Worm (Caenorhabditis elegans): Measurements from ENCODE around the gene Y56A3A.6.

Gene Y56A3A.6

DNA sequence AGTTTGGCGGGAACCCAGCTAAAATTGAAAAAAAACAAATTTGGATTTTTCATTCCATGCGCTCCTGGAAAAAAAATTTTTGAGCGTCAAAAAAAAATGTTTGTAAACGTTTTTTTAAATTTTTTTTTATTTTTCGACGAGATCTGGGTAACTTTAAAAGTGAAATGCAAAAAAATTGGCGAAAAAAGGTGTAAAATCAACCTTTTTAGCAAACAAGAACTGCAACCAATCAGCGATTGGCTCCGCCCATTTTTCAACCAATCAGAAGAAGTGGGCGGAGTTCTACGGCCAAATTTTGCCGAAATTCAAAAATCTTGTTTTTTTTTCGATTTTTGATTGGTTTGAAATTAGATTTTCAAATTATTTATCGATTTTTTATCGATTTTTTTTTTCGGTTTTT is 16.9 kb upstream of the Y56A3A.6 start:
- TF ChIP-seq lim-7 (GFP tag; IDR thresholded peaks at IDR 0.05) (no peak), lin-38 (GFP tag; IDR thresholded peaks at IDR 0.05) (no peak), ceh-28 (tag; optimal IDR thresholded peaks at IDR 0.05) (peak; percentile 3), php-3 (GFP tag; IDR thresholded peaks at IDR 0.05) (no peak), daf-8 (GFP tag; IDR thresholded peaks at IDR 0.05) (no peak), nhr-237 (tag; optimal IDR thresholded peaks at IDR 0.05) (no peak)

ce11 chrIII:11892939-11893338 is 14.3 kb upstream of the Y56A3A.6 start, which contains the start of gene Y56A3A.41:
Gene Y56A3A.41, minus strand, starts transcription at chrIII:11893039.
- TF ChIP-seq gei-8 (GFP tag; optimal IDR thresholded peaks at IDR 0.05) (no peak), lim-7 (GFP tag; IDR thresholded peaks at IDR 0.05) (no peak), lin-13 (GFP tag; optimal IDR thresholded peaks at IDR 0.05) (no peak), daf-16 (GFP tag; optimal IDR thresholded peaks at IDR 0.05) (no peak), daf-16 (tag; optimal IDR thresholded peaks at IDR 0.05) (no peak), mep-1 (tag; optimal IDR thresholded peaks at IDR 0.05) (no peak), lin-29 (GFP tag; IDR thresholded peaks at IDR 0.05) (no peak), zag-1 (tag; optimal IDR thresholded peaks at IDR 0.05) (no peak), ceh-62 (tag; optimal IDR thresholded peaks at IDR 0.05) (no peak), saeg-2 (GFP tag; IDR thresholded peaks at IDR 0.05) (no peak), egl-43 (GFP tag; IDR thresholded peaks at IDR 0.05) (no peak), unc-39 (tag; optimal IDR thresholded peaks at IDR 0.05) (no peak), pha-4 (GFP tag; IDR thresholded peaks at IDR 0.05) (no peak), pha-4 (tag; optimal IDR thresholded peaks at IDR 0.05) (no peak), daf-8 (GFP tag; IDR thresholded peaks at IDR 0.05) (no peak), nhr-102 (tag; optimal IDR thresholded peaks at IDR 0.05) (no peak), D1046.2 (GFP tag; IDR thresholded peaks at IDR 0.05) (no peak), mxl-2 (GFP tag; conservative IDR thresholded peaks at IDR 0.05) (no peak), ZK337.2 (GFP tag; IDR thresholded peaks at IDR 0.05) (no peak), nhr-237 (tag; optimal IDR thresholded peaks at IDR 0.05) (no peak), lsy-2 (tag; optimal IDR thresholded peaks at IDR 0.05) (no peak), mxl-3 (GFP tag; optimal IDR thresholded peaks at IDR 0.05) (no peak)

DNA sequence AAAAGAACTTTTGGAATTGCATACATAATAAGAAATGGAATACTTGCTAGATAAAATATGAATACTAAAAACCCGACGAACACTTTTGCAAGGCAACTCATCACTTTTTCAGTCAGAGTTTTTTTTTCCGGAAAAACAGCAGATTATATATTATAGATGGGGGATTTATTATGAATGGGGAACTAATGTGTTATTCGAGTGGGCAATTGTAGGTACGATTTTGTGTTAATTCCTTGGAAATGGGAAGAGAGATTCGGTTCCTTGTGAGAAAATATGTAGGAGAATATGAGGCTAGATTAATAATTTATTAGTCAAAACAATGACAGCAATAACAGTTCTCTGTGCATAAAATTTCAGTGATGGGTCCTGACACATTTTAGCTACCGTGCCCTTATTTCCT is 12.7 kb upstream of the Y56A3A.6 start, which contains the start of gene faah-5:
faah-5 (minus strand) TSS at position 101 of the 400 bp plus-strand sequence.
- TF ChIP-seq nhr-6 (tag; optimal IDR thresholded peaks at IDR 0.05): no peak
- TF ChIP-seq ceh-44 (GFP tag; IDR thresholded peaks at IDR 0.05): no peak
- TF ChIP-seq nhr-102 (tag; optimal IDR thresholded peaks at IDR 0.05): no peak

DNA sequence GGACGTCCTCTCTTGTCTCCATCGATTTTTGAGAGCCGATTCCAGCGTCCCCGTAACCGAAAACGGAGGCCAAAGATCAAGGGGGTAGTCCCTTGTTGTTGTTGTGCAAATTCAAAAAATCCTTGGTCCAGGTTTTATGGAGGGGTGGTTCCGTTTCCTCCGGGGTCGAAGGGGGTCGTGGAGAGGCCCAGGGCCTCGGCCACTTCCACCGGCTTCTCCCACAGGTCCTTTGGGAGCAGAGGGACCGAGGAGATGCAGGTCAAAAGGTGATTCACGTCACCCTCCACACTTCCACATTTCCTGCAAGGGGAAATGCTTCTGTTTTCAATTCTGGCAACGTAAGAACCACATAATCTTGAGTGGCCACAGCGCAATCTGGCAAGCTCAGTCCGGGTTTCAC is 5.1 kb upstream of the Y56A3A.6 start, which contains the start of gene fbxb-22:
fbxb-22 (minus strand) TSS at position 61 of the 400 bp plus-strand sequence.
- peak; percentile 81 for TF ChIP-seq set-16 (GFP tag; IDR thresholded peaks at IDR 0.05)

ce11 chrIII:11881549-11881948 is 2.9 kb upstream of the Y56A3A.6 start:
- TF ChIP-seq ceh-28 (tag; optimal IDR thresholded peaks at IDR 0.05) (no peak), hlh-11 (tag; optimal IDR thresholded peaks at IDR 0.05) (peak; percentile 76), nhr-48 (tag; optimal IDR thresholded peaks at IDR 0.05) (no peak), dve-1 (tag; optimal IDR thresholded peaks at IDR 0.05; ENCODE audit: insufficient read depth) (peak; percentile 85), F10B5.3 (tag; optimal IDR thresholded peaks at IDR 0.05) (no peak), hif-1 (tag; optimal IDR thresholded peaks at IDR 0.05) (peak in 1 of 2 experiments; percentile 5), mes-2 (tag; optimal IDR thresholded peaks at IDR 0.05; ENCODE audit: poor library complexity, severe bottlenecking) (peak; percentile 11), lin-39 (tag; optimal IDR thresholded peaks at IDR 0.05) (no peak), nhr-28 (tag; optimal IDR thresholded peaks at IDR 0.05) (peak; percentile 83), daf-16 (GFP tag; optimal IDR thresholded peaks at IDR 0.05) (no peak), daf-16 (tag; optimal IDR thresholded peaks at IDR 0.05) (peak; percentile 94), nhr-41 (GFP tag; IDR thresholded peaks at IDR 0.05) (0 out of 2 replicates have a peak, but pooled peaks have one; percentile 9), skn-1 (tag; optimal IDR thresholded peaks at IDR 0.05) (no peak), pqm-1 (tag; optimal IDR thresholded peaks at IDR 0.05) (peak; percentile 90), php-3 (GFP tag; IDR thresholded peaks at IDR 0.05) (peak; percentile 82), ces-1 (GFP tag; optimal IDR thresholded peaks at IDR 0.05) (no peak), nhr-6 (tag; optimal IDR thresholded peaks at IDR 0.05) (no peak), Y105C5A.15 (GFP tag; IDR thresholded peaks at IDR 0.05) (no peak), madf-5 (GFP tag; IDR thresholded peaks at IDR 0.05) (no peak), R02D3.7 (tag; optimal IDR thresholded peaks at IDR 0.05) (no peak), dmd-6 (GFP tag; IDR thresholded peaks at IDR 0.05) (peak; percentile 63)

Data from whole organism, L4 larva.